Worm (Caenorhabditis elegans): ENCODE data around the gene grl-17.

ce11 chrV:13611782-13612181 is 48.0 kb upstream of the grl-17 start, which contains the start of gene spig-9:
- TF ChIP-seq ztf-11 (tag; optimal IDR thresholded peaks at IDR 0.05): no peak
- no peak for TF ChIP-seq lin-13 (tag; optimal IDR thresholded peaks at IDR 0.05)
- TF ChIP-seq unc-62 (GFP tag; optimal IDR thresholded peaks at IDR 0.05): no peak
- no peak for TF ChIP-seq sptf-1 (tag; optimal IDR thresholded peaks at IDR 0.05)
- no peak for TF ChIP-seq unc-120 (tag; optimal IDR thresholded peaks at IDR 0.05; ENCODE audit: poor library complexity, severe bottlenecking)
- TF ChIP-seq ces-1 (GFP tag; optimal IDR thresholded peaks at IDR 0.05): no peak
- no peak for TF ChIP-seq mab-5 (tag; optimal IDR thresholded peaks at IDR 0.05)
- no peak for TF ChIP-seq ceh-39 (tag; optimal IDR thresholded peaks at IDR 0.05)
